Worm (Caenorhabditis elegans): ENCODE data around the gene W04G3.7.

ce11 chrX:11098086-11098485 is 13.0 kb upstream of the W04G3.7 start, which contains the start of gene W02H3.3:
- TF ChIP-seq R02D3.7 (tag; optimal IDR thresholded peaks at IDR 0.05): no peak
- TF ChIP-seq ztf-4 (tag; optimal IDR thresholded peaks at IDR 0.05): no peak
- TF ChIP-seq nhr-12 (tag; optimal IDR thresholded peaks at IDR 0.05): no peak
- no peak for TF ChIP-seq ama-1 (optimal IDR thresholded peaks at IDR 0.05)
- no peak for TF ChIP-seq tbx-2 (tag; optimal IDR thresholded peaks at IDR 0.05)
- no peak for TF ChIP-seq snpc-4 (tag; optimal IDR thresholded peaks at IDR 0.05)
- no peak for TF ChIP-seq pqm-1 (tag; optimal IDR thresholded peaks at IDR 0.05)
- no peak for TF ChIP-seq nhr-28 (tag; optimal IDR thresholded peaks at IDR 0.05)
- TF ChIP-seq nhr-11 (tag; optimal IDR thresholded peaks at IDR 0.05): no peak
